Worm (Caenorhabditis elegans) whole organism, midembryonic: ENCODE results near the gene srh-270.

Source experiments
- T22C8.4 ChIP-seq: fragments of 200-800 bp; sonication (Bioruptor generic); IDR thresholded peaks from 2 replicates; pipeline ENCODE4 v1.3.6; 2022; ENCODE audit warnings: missing genetic modification characterization, missing compliant biosample characterization
- cog-1 ChIP-seq: sonication (generic microtip); optimal IDR thresholded peaks from 2 replicates; lab custom pipeline; 2016; ENCODE audit warnings: missing genetic modification characterization, missing compliant biosample characterization
- flt-1 ChIP-seq: fragments of 200-800 bp; sonication (Bioruptor generic); IDR thresholded peaks from 2 replicates; pipeline ENCODE4 v1.3.6; 2022; ENCODE audit warnings: missing genetic modification characterization, missing compliant biosample characterization
- klf-2 ChIP-seq: fragments of 200-800 bp; sonication (Bioruptor generic); conservative IDR thresholded peaks from 2 replicates; pipeline ENCODE4 v1.3.6; 2022; ENCODE audit warnings: missing genetic modification reagents, missing genetic modification characterization, missing compliant biosample characterization
- med-1 ChIP-seq: sonication (generic microtip); optimal IDR thresholded peaks from 2 replicates; lab custom pipeline; 2017; ENCODE audit warnings: missing genetic modification characterization, mild to moderate bottlenecking, missing compliant biosample characterization, antibody characterized with exemption, missing genetic modification reagents; ENCODE audit not compliant: insufficient read depth
- ref-1 ChIP-seq: fragments of 200-800 bp; sonication (Bioruptor generic); conservative IDR thresholded peaks from 2 replicates; pipeline ENCODE4 v1.3.6; 2022; ENCODE audit warnings: missing genetic modification reagents, missing genetic modification characterization, missing compliant biosample characterization
- tab-1 ChIP-seq: fragments of 200-800 bp; sonication (Bioruptor generic); IDR thresholded peaks from 2 replicates; pipeline ENCODE4 v1.3.6; 2022; ENCODE audit warnings: missing genetic modification characterization, missing compliant biosample characterization
- ztf-23 ChIP-seq: fragments of 200-800 bp; sonication (Bioruptor generic); IDR thresholded peaks from 2 replicates; pipeline ENCODE4 v1.3.6; 2022; ENCODE audit warnings: missing genetic modification reagents, missing genetic modification characterization, missing compliant biosample characterization
- ztf-29 ChIP-seq: fragments of 200-800 bp; sonication (Bioruptor generic); IDR thresholded peaks from 2 replicates; pipeline ENCODE4 v1.3.6; 2022; ENCODE audit warnings: missing genetic modification reagents, missing genetic modification characterization, missing compliant biosample characterization

The srh-270 gene

ce11 chrV:2861505-2861904 lies at the start of gene srh-270:
srh-270 (minus strand) TSS chrV:2861605.
- TF ChIP-seq tab-1 (GFP tag; lab: Robert Waterston, UW) (no peak), flt-1 (no peak), T22C8.4 (GFP tag; lab: Robert Waterston, UW) (no peak), ztf-29 (GFP tag; lab: Robert Waterston, UW) (no peak), klf-2 (GFP tag; lab: Robert Waterston, UW) (no peak), med-1 (no peak)

DNA sequence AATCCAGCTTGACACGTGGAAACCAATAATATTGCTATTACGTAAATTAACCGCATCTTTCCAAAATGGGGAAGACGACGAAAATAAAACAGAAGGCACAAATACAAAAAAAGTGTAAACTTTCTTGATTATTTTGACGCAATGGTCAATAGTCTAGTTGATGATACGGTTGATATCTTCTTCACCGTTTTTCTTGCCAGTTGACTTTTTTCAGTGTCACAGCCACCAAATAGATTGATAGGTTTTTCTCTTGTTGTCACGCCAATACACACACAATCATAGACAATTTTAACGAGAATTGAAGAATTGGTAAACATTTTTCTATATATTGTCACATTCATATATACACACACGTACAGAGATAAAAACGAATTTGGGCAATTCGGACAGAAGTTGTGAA lies 48.1 kb upstream of the srh-270 start, which contains the start of gene zmp-3:
zmp-3 (minus strand) TSS at position 101 of the 400 bp plus-strand sequence.
- TF ChIP-seq T22C8.4 (GFP tag; lab: Robert Waterston, UW), result no peak
- no peak for TF ChIP-seq flt-1
- no peak for TF ChIP-seq med-1
- TF ChIP-seq ztf-29 (GFP tag; lab: Robert Waterston, UW), result no peak
- no peak for TF ChIP-seq tab-1 (GFP tag; lab: Robert Waterston, UW)
- TF ChIP-seq ref-1 (GFP tag; lab: Robert Waterston, UW), result no peak
- TF ChIP-seq cog-1 (tag; lab: Kevin White, UChicago), result no peak

DNA sequence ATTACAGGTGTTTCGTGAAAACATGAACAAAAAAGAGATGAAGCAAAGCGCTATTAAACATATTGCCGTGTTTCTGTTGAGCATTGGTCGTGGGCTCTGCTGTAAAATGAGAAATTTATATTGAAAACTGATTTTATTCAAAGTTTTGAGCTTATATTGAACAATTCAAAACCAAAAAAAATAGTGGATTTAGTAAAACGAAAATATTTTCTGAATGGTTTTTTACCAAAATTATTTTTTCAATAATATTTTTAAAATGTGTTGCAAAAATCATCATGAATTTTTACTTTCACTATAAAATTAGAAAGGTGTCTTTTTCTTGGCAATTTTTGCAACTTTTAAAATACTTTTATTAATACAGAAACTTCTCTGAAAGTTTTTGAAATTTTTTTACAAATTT lies 41.8 kb upstream of the srh-270 start, which contains the start of gene C31B8.7:
C31B8.7 (minus strand) TSS at position 101 of the 400 bp plus-strand sequence.
- TF ChIP-seq cog-1 (tag; lab: Kevin White, UChicago) (no peak), T22C8.4 (GFP tag; lab: Robert Waterston, UW) (no peak), klf-2 (GFP tag; lab: Robert Waterston, UW) (no peak)

DNA sequence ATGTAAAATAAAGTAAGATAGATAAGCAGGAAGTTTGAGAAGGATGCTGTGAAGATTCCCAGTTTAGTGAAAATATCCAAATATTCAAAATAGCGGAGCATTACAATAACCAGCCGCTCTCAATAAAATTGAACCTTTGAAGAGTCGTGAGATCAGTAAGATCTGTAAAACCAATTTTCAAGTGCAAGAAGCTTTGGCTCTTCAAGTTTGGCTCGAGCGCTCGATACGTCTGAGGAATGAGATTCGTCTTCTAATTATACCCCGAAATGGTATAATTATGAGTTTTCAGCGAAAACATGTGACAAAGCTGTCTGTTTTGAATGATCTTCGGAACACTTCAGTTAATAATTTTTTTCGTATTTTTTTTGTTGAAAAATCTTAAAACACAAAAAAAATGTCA lies 38.5 kb upstream of the srh-270 start, which contains the start of gene str-46:
str-46 (minus strand) TSS at position 101 of the 400 bp plus-strand sequence.
- TF ChIP-seq ztf-23 (GFP tag; lab: Robert Waterston, UW) (no peak), T22C8.4 (GFP tag; lab: Robert Waterston, UW) (no peak), med-1 (no peak), ref-1 (GFP tag; lab: Robert Waterston, UW) (no peak), klf-2 (GFP tag; lab: Robert Waterston, UW) (no peak), tab-1 (GFP tag; lab: Robert Waterston, UW) (no peak), flt-1 (no peak), ztf-29 (GFP tag; lab: Robert Waterston, UW) (no peak), cog-1 (tag; lab: Kevin White, UChicago) (no peak)

DNA sequence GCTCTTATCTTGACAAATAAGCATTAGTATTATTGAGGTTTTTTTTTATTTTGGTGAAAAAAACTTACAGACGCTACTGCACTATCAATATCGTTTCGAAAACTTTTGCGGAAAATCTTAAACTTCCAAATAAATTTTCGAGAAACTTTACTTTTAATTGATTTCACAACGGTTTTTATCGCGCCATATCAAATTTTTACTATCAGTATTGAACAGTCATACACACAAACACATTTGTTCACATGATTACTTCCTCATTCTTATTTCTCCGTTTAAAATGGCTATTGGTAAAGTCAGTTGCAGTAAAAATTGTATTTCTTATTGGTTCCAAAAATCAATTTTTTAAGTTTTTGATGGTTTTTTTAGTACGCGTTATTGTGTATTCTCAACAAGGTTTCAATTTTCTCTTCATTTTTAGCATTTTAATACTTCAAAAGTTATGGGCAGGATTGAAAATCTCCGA lies 34.8 kb upstream of the srh-270 start, which contains the start of gene pals-32:
pals-32 (plus strand) TSS at position 413 of the 463 bp plus-strand sequence.
- TF ChIP-seq T22C8.4 (GFP tag; lab: Robert Waterston, UW) (no peak), med-1 (no peak), klf-2 (GFP tag; lab: Robert Waterston, UW) (no peak), ztf-23 (GFP tag; lab: Robert Waterston, UW) (no peak), ref-1 (GFP tag; lab: Robert Waterston, UW) (no peak), cog-1 (tag; lab: Kevin White, UChicago) (no peak)

ce11 chrV:2892976-2893375 lies 31.6 kb upstream of the srh-270 start, which contains the start of gene srh-127:
srh-127 (plus strand) TSS chrV:2893276.
- no peak for TF ChIP-seq tab-1 (GFP tag; lab: Robert Waterston, UW)
- no peak for TF ChIP-seq ztf-29 (GFP tag; lab: Robert Waterston, UW)
- TF ChIP-seq flt-1, result no peak
- no peak for TF ChIP-seq med-1
- TF ChIP-seq klf-2 (GFP tag; lab: Robert Waterston, UW), result no peak
- TF ChIP-seq T22C8.4 (GFP tag; lab: Robert Waterston, UW), result no peak
- no peak for TF ChIP-seq ztf-23 (GFP tag; lab: Robert Waterston, UW)
- no peak for TF ChIP-seq cog-1 (tag; lab: Kevin White, UChicago)
- TF ChIP-seq ref-1 (GFP tag; lab: Robert Waterston, UW), result no peak

- TF ChIP-seq flt-1, result no peak
- TF ChIP-seq ref-1 (GFP tag; lab: Robert Waterston, UW), result no peak
- no peak for TF ChIP-seq T22C8.4 (GFP tag; lab: Robert Waterston, UW)
- TF ChIP-seq ztf-23 (GFP tag; lab: Robert Waterston, UW), result no peak
- TF ChIP-seq med-1, result no peak
- no peak for TF ChIP-seq ztf-29 (GFP tag; lab: Robert Waterston, UW)
- no peak for TF ChIP-seq cog-1 (tag; lab: Kevin White, UChicago)
- TF ChIP-seq klf-2 (GFP tag; lab: Robert Waterston, UW), result no peak
- no peak for TF ChIP-seq tab-1 (GFP tag; lab: Robert Waterston, UW)
These were observed 30.5 kb upstream of the srh-270 start, which contains the start of gene F37B4.15 for ce11 chrV:2891927-2892326. F37B4.15 (plus strand) TSS chrV:2892227.

DNA sequence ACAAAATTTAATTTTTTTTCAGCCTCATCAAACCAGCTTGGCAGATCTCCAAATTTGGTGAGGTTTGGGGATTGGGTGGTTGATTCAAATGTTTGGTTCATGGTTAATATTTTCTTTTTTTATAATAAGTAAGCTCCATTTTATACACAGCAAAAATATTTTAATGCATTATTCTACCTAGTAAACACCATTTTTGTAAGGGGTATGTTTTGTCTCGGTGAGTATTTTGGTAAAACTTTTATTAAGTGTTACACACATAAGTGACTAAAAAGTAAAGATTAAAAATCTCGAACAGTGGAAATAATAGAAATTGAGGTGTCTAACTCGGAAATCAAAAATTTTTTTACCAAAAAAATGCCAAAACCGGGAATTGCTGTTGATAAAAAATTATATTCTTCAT lies 27.3 kb upstream of the srh-270 start, which contains the start of gene srw-4:
srw-4 (minus strand) TSS at position 101 of the 400 bp plus-strand sequence.
- TF ChIP-seq ztf-29 (GFP tag; lab: Robert Waterston, UW) (no peak), tab-1 (GFP tag; lab: Robert Waterston, UW) (no peak), med-1 (no peak), ref-1 (GFP tag; lab: Robert Waterston, UW) (no peak), flt-1 (no peak), ztf-23 (GFP tag; lab: Robert Waterston, UW) (no peak), klf-2 (GFP tag; lab: Robert Waterston, UW) (no peak), cog-1 (tag; lab: Kevin White, UChicago) (no peak), T22C8.4 (GFP tag; lab: Robert Waterston, UW) (no peak)

- TF ChIP-seq med-1 (no peak), cog-1 (tag; lab: Kevin White, UChicago) (no peak), flt-1 (no peak), T22C8.4 (GFP tag; lab: Robert Waterston, UW) (no peak), klf-2 (GFP tag; lab: Robert Waterston, UW) (no peak), ref-1 (GFP tag; lab: Robert Waterston, UW) (no peak), ztf-29 (GFP tag; lab: Robert Waterston, UW) (no peak), tab-1 (GFP tag; lab: Robert Waterston, UW) (no peak), ztf-23 (GFP tag; lab: Robert Waterston, UW) (no peak)
These were observed 26.9 kb upstream of the srh-270 start for ce11 chrV:2888265-2888664.
